Fruit fly (Drosophila melanogaster): ENCODE data around the gene CG2217.

Gene CG2217

DNA sequence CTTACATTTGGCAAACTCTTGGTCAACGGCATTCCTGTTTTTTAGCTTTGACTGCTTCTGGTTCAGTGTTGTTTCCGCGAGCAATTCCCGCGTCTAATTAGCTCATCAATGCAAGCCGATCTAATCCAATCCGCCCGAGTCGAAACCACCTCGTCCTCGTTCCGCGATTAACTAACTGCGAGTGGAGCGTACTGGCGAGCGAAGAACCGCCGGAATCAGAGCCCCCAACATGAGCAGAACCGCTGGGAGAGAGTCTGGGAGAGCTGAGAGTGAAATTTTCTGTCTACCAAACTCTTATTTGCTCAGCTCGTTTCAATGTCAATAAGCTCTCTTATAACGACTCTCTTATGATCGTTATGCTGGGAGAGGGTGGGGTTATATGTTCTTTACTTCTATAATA is 27.5 kb upstream of the CG2217 start (continued):
- peak; percentile 53; the same call in 1 of the 2 replicates for TF ChIP-seq CG14441 (GFP tag; IDR thresholded peaks at IDR 0.05)
- TF ChIP-seq ranshi (GFP tag; IDR thresholded peaks at IDR 0.05), result peak; percentile 79; the same call in 1 of the 2 replicates
- peak; percentile 14 for TF ChIP-seq CG15269 (tag; optimal IDR thresholded peaks at IDR 0.05)
- TF ChIP-seq sr (GFP tag; IDR thresholded peaks at IDR 0.05), result peak; percentile 79
- no peak for TF ChIP-seq sc (optimal IDR thresholded peaks at IDR 0.05)
- TF ChIP-seq sc (GFP tag; optimal IDR thresholded peaks at IDR 0.05), result peak; percentile 83
- peak; percentile 22 for TF ChIP-seq fu2 (GFP tag; optimal IDR thresholded peaks at IDR 0.05)
- peak; percentile 72 for TF ChIP-seq gcm2 (GFP tag; optimal IDR thresholded peaks at IDR 0.05)
- TF ChIP-seq CG3847 (GFP tag; IDR thresholded peaks at IDR 0.05), result peak; percentile 21; the same call in 1 of the 2 replicates
- TF ChIP-seq grau (tag; optimal IDR thresholded peaks at IDR 0.05), result peak; percentile 11
- TF ChIP-seq CG2129 (GFP tag; IDR thresholded peaks at IDR 0.05; ENCODE audit: partially characterized antibody), result no peak
- peak; percentile 55 for TF ChIP-seq tin (GFP tag; optimal IDR thresholded peaks at IDR 0.05)
- TF ChIP-seq dan (GFP tag; IDR thresholded peaks at IDR 0.05), result no peak
- TF ChIP-seq so (GFP tag; IDR thresholded peaks at IDR 0.05), result peak; percentile 56; the same call in 2 of the 3 replicates
- TF ChIP-seq Max (GFP tag; optimal IDR thresholded peaks at IDR 0.05), result peak; percentile 72
- TF ChIP-seq Hand (GFP tag; optimal IDR thresholded peaks at IDR 0.05), result peak; percentile 40
- TF ChIP-seq sens-2 (GFP tag; IDR thresholded peaks at IDR 0.05), result no peak
- TF ChIP-seq CG4707 (GFP tag; optimal IDR thresholded peaks at IDR 0.05), result peak; percentile 68
- TF ChIP-seq CG7928 (GFP tag; optimal IDR thresholded peaks at IDR 0.05), result peak; percentile 36
- peak; percentile 66; the same call in 1 of the 2 replicates for TF ChIP-seq CkIIα-i1 (GFP tag; IDR thresholded peaks at IDR 0.05)
- peak; percentile 47; the same call in 1 of the 2 replicates for TF ChIP-seq Poxn (GFP tag; IDR thresholded peaks at IDR 0.05)
- TF ChIP-seq Fer1 (GFP tag; optimal IDR thresholded peaks at IDR 0.05), result peak; percentile 83
- TF ChIP-seq CG6689 (GFP tag; IDR thresholded peaks at IDR 0.05), result no peak; the same call in none of the 2 replicates
- TF ChIP-seq abd-A (tag; optimal IDR thresholded peaks at IDR 0.05), result no peak
- no peak for TF ChIP-seq pita (GFP tag; optimal IDR thresholded peaks at IDR 0.05)
- peak; percentile 80 for TF ChIP-seq CG3281 (GFP tag; optimal IDR thresholded peaks at IDR 0.05)
- TF ChIP-seq D (optimal IDR thresholded peaks at IDR 0.05), result no peak
- TF ChIP-seq D (GFP tag; optimal IDR thresholded peaks at IDR 0.05), result peak; percentile 75
- TF ChIP-seq gce (GFP tag; IDR thresholded peaks at IDR 0.05), result peak; percentile 92
- TF ChIP-seq CG14965 (GFP tag; optimal IDR thresholded peaks at IDR 0.05; ENCODE audit: borderline replicate concordance), result peak; percentile 72
- TF ChIP-seq crc (GFP tag; optimal IDR thresholded peaks at IDR 0.05), result peak; percentile 39
- TF ChIP-seq Hsf (GFP tag; optimal IDR thresholded peaks at IDR 0.05), result peak; percentile 53
- TF ChIP-seq CG9609 (GFP tag; optimal IDR thresholded peaks at IDR 0.05), result peak; percentile 29
- TF ChIP-seq CG13894 (tag; optimal IDR thresholded peaks at IDR 0.05), result peak; percentile 38
- peak; percentile 71 for TF ChIP-seq E2f1 (GFP tag; IDR thresholded peaks at IDR 0.05)
- no peak for TF ChIP-seq slp2 (GFP tag; optimal IDR thresholded peaks at IDR 0.05)
- TF ChIP-seq CG10321 (GFP tag; IDR thresholded peaks at IDR 0.05), result peak; percentile 72
- no peak for TF ChIP-seq D19A (tag; optimal IDR thresholded peaks at IDR 0.05)
- no peak for TF ChIP-seq CG30403 (GFP tag; optimal IDR thresholded peaks at IDR 0.05)
- TF ChIP-seq CG7745 (tag; optimal IDR thresholded peaks at IDR 0.05), result no peak
- no peak for TF ChIP-seq CG14710 (tag; optimal IDR thresholded peaks at IDR 0.05)
- peak; percentile 98 for TF ChIP-seq sens (GFP tag)
- peak; percentile 30; the same call in 1 of the 2 replicates for TF ChIP-seq Atf6 (GFP tag; IDR thresholded peaks at IDR 0.05)
- peak; percentile 72 for TF ChIP-seq CG17612 (GFP tag; IDR thresholded peaks at IDR 0.05)
- peak; percentile 47 for TF ChIP-seq CG4820 (GFP tag; optimal IDR thresholded peaks at IDR 0.05)
- TF ChIP-seq CG5245 (GFP tag; optimal IDR thresholded peaks at IDR 0.05), result peak; percentile 70
- peak; percentile 85 for TF ChIP-seq PHDP (tag; optimal IDR thresholded peaks at IDR 0.05)
- TF ChIP-seq CG10147 (GFP tag; optimal IDR thresholded peaks at IDR 0.05), result peak; percentile 18
- TF ChIP-seq TFAM (GFP tag; optimal IDR thresholded peaks at IDR 0.05), result peak; percentile 5
- TF ChIP-seq CG17361 (GFP tag; IDR thresholded peaks at IDR 0.05), result no peak
- TF ChIP-seq CG5953 (GFP tag; IDR thresholded peaks at IDR 0.05), result no peak
- peak; percentile 59 for TF ChIP-seq kni (GFP tag; optimal IDR thresholded peaks at IDR 0.05)
